Fruit fly (Drosophila melanogaster) whole organism, wandering third instar larva: ENCODE results near the gene NT1.

Experiments
- Abd-B ChIP-seq: fragments of >200 bp; optimal IDR thresholded peaks from 2 replicates; lab custom pipeline; 2017; ENCODE audit warnings: missing biosample characterization, missing genetic modification characterization
- CG32264 ChIP-seq: fragments of 200-800 bp; sonication (Bioruptor generic); optimal IDR thresholded peaks from 2 replicates; lab custom pipeline; 2016; ENCODE audit warnings: missing biosample characterization, missing genetic modification characterization
- CG9705 ChIP-seq: fragments of 200-800 bp; sonication (Bioruptor generic); optimal IDR thresholded peaks from 2 replicates; lab custom pipeline; 2018; ENCODE audit warnings: missing biosample characterization, mild to moderate bottlenecking, missing genetic modification characterization
- CrebA ChIP-seq: fragments of 200-800 bp; sonication (Bioruptor generic); optimal IDR thresholded peaks from 2 replicates; lab custom pipeline; 2016; ENCODE audit warnings: missing biosample characterization, mild to moderate bottlenecking, missing genetic modification characterization, borderline replicate concordance
- Dif ChIP-seq: fragments of 200-275, 200-300 bp; sonication (Bioruptor generic); optimal IDR thresholded peaks from 2 replicates; lab custom pipeline; 2018; ENCODE audit warnings: missing biosample characterization, missing genetic modification characterization; ENCODE audit not compliant: partially characterized antibody
- GATAd ChIP-seq: sonication (Bioruptor generic); optimal IDR thresholded peaks from 2 replicates; lab custom pipeline; 2016; ENCODE audit warnings: missing biosample characterization, missing genetic modification characterization
- HLH106 ChIP-seq: fragments of 200-800 bp; optimal IDR thresholded peaks from 3 replicates; lab custom pipeline; 2019; ENCODE audit warnings: missing biosample characterization, mild to moderate bottlenecking, missing genetic modification characterization, moderate library complexity
- Hnf4 ChIP-seq: fragments of 200-800 bp; sonication (Bioruptor generic); optimal IDR thresholded peaks from 2 replicates; lab custom pipeline; 2016; ENCODE audit warnings: missing biosample characterization, mild to moderate bottlenecking, missing genetic modification characterization
- Hr78 ChIP-seq: fragments of >200 bp; optimal IDR thresholded peaks from 2 replicates; lab custom pipeline; 2017; ENCODE audit warnings: missing biosample characterization, missing genetic modification characterization
- Mio ChIP-seq: sonication (Bioruptor generic); optimal IDR thresholded peaks from 2 replicates; lab custom pipeline; 2016; ENCODE audit warnings: missing biosample characterization, missing genetic modification characterization
- Myc ChIP-seq: fragments of >200 bp; optimal IDR thresholded peaks from 2 replicates; lab custom pipeline; 2017
- N ChIP-seq: fragments of >200 bp; optimal IDR thresholded peaks from 2 replicates; lab custom pipeline; 2018; ENCODE audit warnings: missing biosample characterization, missing external identifiers, missing genetic modification characterization
- OdsH ChIP-seq: fragments of 200-800 bp; sonication (Bioruptor generic); optimal IDR thresholded peaks from 2 replicates; lab custom pipeline; 2016; ENCODE audit warnings: missing biosample characterization, mild to moderate bottlenecking, missing genetic modification characterization
- Rel ChIP-seq, 2 experiments: fragments of 200-800 bp; sonication (Bioruptor generic) in 1 of 2; optimal IDR thresholded peaks; 2 replicates in 1 of 2; 3 replicates in 1 of 2; lab custom pipeline; 2016 to 2019; ENCODE audit warnings: mild to moderate bottlenecking in 2 of 2, missing biosample characterization in 2 of 2, missing genetic modification characterization in 2 of 2, moderate library complexity in 1 of 2
- Sp1 ChIP-seq: fragments of 200-800 bp; sonication (Bioruptor generic); optimal IDR thresholded peaks from 3 replicates; lab custom pipeline; 2019; ENCODE audit warnings: missing biosample characterization, mild to moderate bottlenecking, missing genetic modification characterization, moderate library complexity
- Vsx2 ChIP-seq: fragments of 200-300, 225-300 bp; sonication (Bioruptor generic); optimal IDR thresholded peaks from 2 replicates; lab custom pipeline; 2018; ENCODE audit warnings: missing biosample characterization, missing genetic modification characterization; ENCODE audit not compliant: partially characterized antibody
- br ChIP-seq: fragments of 200-800 bp; sonication (Bioruptor generic); optimal IDR thresholded peaks from 2 replicates; lab custom pipeline; 2016; ENCODE audit warnings: missing biosample characterization, missing genetic modification characterization
- dl ChIP-seq, 2 experiments: fragments of 175-275, 200-275 bp in 1 of 2; fragments of 200-275 bp in 1 of 2; sonication (Bioruptor generic); optimal IDR thresholded peaks; lab custom pipeline; 2018; ENCODE audit warnings: mild to moderate bottlenecking in 2 of 2, missing biosample characterization in 2 of 2, missing genetic modification characterization in 2 of 2, moderate library complexity in 2 of 2; ENCODE audit not compliant: partially characterized antibody in 2 of 2, insufficient read depth in 1 of 2
- dmrt93B ChIP-seq: fragments of 200-800 bp; sonication (Bioruptor generic); optimal IDR thresholded peaks from 2 replicates; lab custom pipeline; 2018; ENCODE audit warnings: missing biosample characterization, mild to moderate bottlenecking, missing genetic modification characterization
- dsf ChIP-seq: sonication (Bioruptor generic); optimal IDR thresholded peaks from 2 replicates; lab custom pipeline; 2016; ENCODE audit warnings: missing biosample characterization, missing genetic modification characterization, borderline replicate concordance
- ey ChIP-seq: fragments of 200-800 bp; sonication (Bioruptor generic); optimal IDR thresholded peaks from 2 replicates; lab custom pipeline; 2016; ENCODE audit warnings: missing biosample characterization, missing genetic modification characterization
- foxo ChIP-seq, 2 experiments: fragments of 200-800 bp; sonication (Bioruptor generic); optimal IDR thresholded peaks; 2 replicates in 1 of 2; 3 replicates in 1 of 2; lab custom pipeline; 2016 to 2017; ENCODE audit warnings: missing biosample characterization in 2 of 2, missing genetic modification characterization in 2 of 2
- fru ChIP-seq: fragments of 200-800 bp; sonication (Bioruptor generic); optimal IDR thresholded peaks from 3 replicates; lab custom pipeline; 2016; ENCODE audit warnings: missing biosample characterization, mild to moderate bottlenecking, missing genetic modification characterization
- h ChIP-seq: fragments of 200-800 bp; sonication (Bioruptor generic); optimal IDR thresholded peaks from 3 replicates; lab custom pipeline; 2016; ENCODE audit warnings: missing biosample characterization, mild to moderate bottlenecking, missing genetic modification characterization
- jim ChIP-seq: fragments of 175-275, 200-325 bp; sonication (Bioruptor generic); optimal IDR thresholded peaks from 2 replicates; lab custom pipeline; 2016; ENCODE audit warnings: missing biosample characterization, mild to moderate bottlenecking, missing genetic modification characterization
- lola ChIP-seq: fragments of >200 bp; optimal IDR thresholded peaks from 2 replicates; lab custom pipeline; 2017; ENCODE audit warnings: missing biosample characterization, missing genetic modification characterization
- pan ChIP-seq: fragments of >200 bp; optimal IDR thresholded peaks from 2 replicates; lab custom pipeline; 2017
- psq ChIP-seq: fragments of 200-800 bp; sonication (Bioruptor generic); optimal IDR thresholded peaks from 3 replicates; lab custom pipeline; 2017; ENCODE audit warnings: missing biosample characterization, mild to moderate bottlenecking, missing genetic modification characterization, moderate library complexity
- rgr ChIP-seq: fragments of 200-800 bp; sonication (Bioruptor generic); optimal IDR thresholded peaks from 3 replicates; lab custom pipeline; 2016; ENCODE audit warnings: missing biosample characterization, mild to moderate bottlenecking, missing genetic modification characterization
- sv ChIP-seq: fragments of 200-800 bp; sonication (Bioruptor generic); optimal IDR thresholded peaks from 3 replicates; lab custom pipeline; 2016; ENCODE audit warnings: missing biosample characterization, missing genetic modification characterization
- tai ChIP-seq: sonication (Bioruptor generic); optimal IDR thresholded peaks from 2 replicates; lab custom pipeline; 2016; ENCODE audit warnings: missing biosample characterization, missing genetic modification characterization
- woc ChIP-seq: sonication (Bioruptor generic); optimal IDR thresholded peaks from 2 replicates; lab custom pipeline; 2016; ENCODE audit warnings: missing biosample characterization, mild to moderate bottlenecking, missing genetic modification characterization

The NT1 gene

dm6 chr3L:4508307-4508706 lies at the start of gene NT1:
Gene NT1 (minus strand): TSS chr3L:4508433.
- TF ChIP-seq CG9705 (GFP tag; lab: Kevin White, UChicago) (no peak), rgr (GFP tag; lab: Kevin White, UChicago) (no peak)

dm6 chr3L:4556831-4557355 lies 48.7 kb upstream of the NT1 start:
- TF ChIP-seq dmrt93B (GFP tag; lab: Kevin White, UChicago) (no peak), sv (GFP tag; lab: Kevin White, UChicago) (no peak), Rel (GFP tag; optimal IDR thresholded peaks at IDR 0.05; lab: Kevin White, UChicago) (no peak), Rel (tag; optimal IDR thresholded peaks at IDR 0.05; lab: Kevin White, UChicago) (no peak)

- TF ChIP-seq tai (no peak), Abd-B (GFP tag; lab: Kevin White, UChicago) (no peak), Sp1 (no peak), Myc (lab: Kevin White, UChicago) (no peak), CG32264 (no peak), pan (no peak), h (GFP tag; lab: Kevin White, UChicago) (no peak), woc (GFP tag; lab: Kevin White, UChicago) (no peak), Dif (no peak), fru (GFP tag; lab: Kevin White, UChicago) (no peak), HLH106 (tag; lab: Kevin White, UChicago) (no peak), GATAd (GFP tag; lab: Kevin White, UChicago) (no peak), Vsx2 (GFP tag; lab: Kevin White, UChicago) (no peak), CG9705 (GFP tag; lab: Kevin White, UChicago) (no peak), psq (GFP tag; lab: Kevin White, UChicago) (no peak), foxo (GFP tag; optimal IDR thresholded peaks at IDR 0.05; lab: Kevin White, UChicago) (no peak), sv (GFP tag; lab: Kevin White, UChicago) (no peak), ey (GFP tag; lab: Kevin White, UChicago) (no peak), br (GFP tag; lab: Kevin White, UChicago) (no peak), N (no peak)
Measured at dm6 chr3L:4555787-4556186, 47.6 kb upstream of the NT1 start, which contains the start of gene CG42540. Gene CG42540 (plus strand): TSS chr3L:4556087.

- no peak for TF ChIP-seq fru (GFP tag; lab: Kevin White, UChicago)
Measured at dm6 chr3L:4555136-4555535, 46.9 kb upstream of the NT1 start, which contains the start of gene CG33777. Gene CG33777 (minus strand): TSS chr3L:4555236.

dm6 chr3L:4554216-4554615 lies 46.0 kb upstream of the NT1 start:
- TF ChIP-seq Dif: peak; percentile 79
- TF ChIP-seq Rel (GFP tag; optimal IDR thresholded peaks at IDR 0.05; lab: Kevin White, UChicago): no peak
- TF ChIP-seq Rel (tag; optimal IDR thresholded peaks at IDR 0.05; lab: Kevin White, UChicago): no peak
- no peak for TF ChIP-seq fru (GFP tag; lab: Kevin White, UChicago)
- TF ChIP-seq N: no peak
- TF ChIP-seq Hr78 (GFP tag; lab: Kevin White, UChicago): no peak
- no peak for TF ChIP-seq Hnf4
- TF ChIP-seq CrebA (GFP tag; lab: Kevin White, UChicago): no peak
- TF ChIP-seq Myc (lab: Kevin White, UChicago): no peak
- TF ChIP-seq Mio: no peak
- no peak for TF ChIP-seq GATAd (GFP tag; lab: Kevin White, UChicago)
- no peak for TF ChIP-seq HLH106 (tag; lab: Kevin White, UChicago)
- TF ChIP-seq OdsH (GFP tag; lab: Kevin White, UChicago): no peak
- no peak for TF ChIP-seq rgr (GFP tag; lab: Kevin White, UChicago)
- TF ChIP-seq psq (GFP tag; lab: Kevin White, UChicago): no peak
- no peak for TF ChIP-seq tai
- no peak for TF ChIP-seq lola
- TF ChIP-seq dl (GFP tag; optimal IDR thresholded peaks at IDR 0.05; lab: Kevin White, UChicago; ENCODE audit: insufficient read depth in 1 of 2, partially characterized antibody in 2 of 2): peak in 1 of 2 experiments; percentile 33

dm6 chr3L:4553395-4553794 lies 45.2 kb upstream of the NT1 start:
- TF ChIP-seq Sp1: no peak
- TF ChIP-seq Vsx2 (GFP tag; lab: Kevin White, UChicago): peak; percentile 60
- no peak for TF ChIP-seq jim
- TF ChIP-seq dl (GFP tag; optimal IDR thresholded peaks at IDR 0.05; lab: Kevin White, UChicago; ENCODE audit: insufficient read depth in 1 of 2, partially characterized antibody in 2 of 2): peak; percentile 44 to 61
- TF ChIP-seq pan: no peak
- no peak for TF ChIP-seq Abd-B (GFP tag; lab: Kevin White, UChicago)
- TF ChIP-seq HLH106 (tag; lab: Kevin White, UChicago): no peak
- TF ChIP-seq Dif: peak; percentile 93
- peak; percentile 19 for TF ChIP-seq Myc (lab: Kevin White, UChicago)
- TF ChIP-seq dsf (GFP tag; lab: Kevin White, UChicago): no peak
- peak; percentile 28 for TF ChIP-seq N
- no peak for TF ChIP-seq tai
- TF ChIP-seq woc (GFP tag; lab: Kevin White, UChicago): no peak
- TF ChIP-seq, all 38 proteins: peak for 5
